Worm (Caenorhabditis elegans): ENCODE data around the gene nas-11.

Gene nas-11

DNA sequence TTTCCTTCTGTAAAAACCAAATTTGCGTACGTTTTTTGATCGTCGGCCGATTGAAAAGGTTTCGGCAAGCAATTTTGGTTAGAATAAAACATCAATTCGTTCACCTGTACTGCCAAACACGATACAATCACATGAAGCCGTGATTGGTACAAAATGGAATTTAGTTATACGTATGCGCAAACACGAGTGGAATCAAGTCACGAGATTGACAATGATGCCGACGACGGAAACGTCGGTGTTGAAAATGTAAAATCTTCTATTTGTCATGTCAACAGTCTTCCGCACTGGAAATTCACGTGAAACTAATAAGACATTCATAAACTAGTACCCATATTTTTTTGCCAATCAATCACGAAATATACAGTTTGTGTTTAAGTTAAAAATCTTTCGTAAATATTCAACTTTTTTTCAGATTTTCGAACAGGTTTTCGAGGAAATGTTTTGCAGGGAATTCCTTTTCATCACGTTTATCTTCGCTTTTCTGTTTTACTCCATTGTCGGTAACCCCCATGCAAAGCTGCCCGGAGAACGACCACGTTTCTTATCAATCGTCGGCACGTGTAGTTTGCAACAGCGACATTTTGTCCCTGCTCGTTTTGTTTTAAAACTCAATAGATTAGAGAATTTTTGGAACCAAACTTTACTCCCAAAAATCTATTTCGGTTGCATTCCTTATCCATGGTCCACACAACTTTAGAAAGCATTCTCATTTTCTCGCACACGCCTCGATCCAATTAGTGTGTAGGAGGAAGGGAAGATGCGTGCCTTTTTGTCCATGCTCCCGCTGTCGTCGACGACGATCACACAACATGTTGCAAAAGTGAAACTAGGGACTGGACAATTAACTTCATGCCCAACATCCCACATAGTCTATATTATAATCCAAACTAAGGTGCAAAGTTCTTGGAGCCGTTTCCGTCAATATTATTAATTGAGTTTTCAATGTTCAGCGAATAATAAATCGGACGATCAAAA lies 25.9 kb downstream of the nas-11 start (continued):
- TF ChIP-seq ZK546.5 (tag; optimal IDR thresholded peaks at IDR 0.05): no peak
- peak; percentile 83 for TF ChIP-seq sma-9 (GFP tag; optimal IDR thresholded peaks at IDR 0.05)
- no peak for TF ChIP-seq sma-9 (tag; optimal IDR thresholded peaks at IDR 0.05)
- no peak for TF ChIP-seq dmd-4 (tag; optimal IDR thresholded peaks at IDR 0.05)
- TF ChIP-seq egl-27 (tag; optimal IDR thresholded peaks at IDR 0.05): no peak
- TF ChIP-seq peb-1 (tag; optimal IDR thresholded peaks at IDR 0.05): no peak
- TF ChIP-seq elt-3 (tag; optimal IDR thresholded peaks at IDR 0.05): no peak
- no peak for TF ChIP-seq nhr-10 (tag; optimal IDR thresholded peaks at IDR 0.05)

ce11 chrX:6740282-6740982 lies 27.1 kb downstream of the nas-11 start:
- TF ChIP-seq mab-5 (tag; optimal IDR thresholded peaks at IDR 0.05): peak; percentile 29
- no peak for TF ChIP-seq ceh-16 (tag; optimal IDR thresholded peaks at IDR 0.05)
- no peak for TF ChIP-seq mbf-1 (tag; optimal IDR thresholded peaks at IDR 0.05)
- TF ChIP-seq sma-9 (GFP tag; optimal IDR thresholded peaks at IDR 0.05): peak; percentile 38
- TF ChIP-seq sma-9 (tag; optimal IDR thresholded peaks at IDR 0.05): no peak
- peak; percentile 67 for TF ChIP-seq zag-1 (tag; optimal IDR thresholded peaks at IDR 0.05)
- peak; percentile 96 to 99 for TF ChIP-seq mdl-1 (tag; optimal IDR thresholded peaks at IDR 0.05)
- TF ChIP-seq fos-1 (tag; optimal IDR thresholded peaks at IDR 0.05): no peak
- TF ChIP-seq nhr-237 (tag; optimal IDR thresholded peaks at IDR 0.05): no peak

DNA sequence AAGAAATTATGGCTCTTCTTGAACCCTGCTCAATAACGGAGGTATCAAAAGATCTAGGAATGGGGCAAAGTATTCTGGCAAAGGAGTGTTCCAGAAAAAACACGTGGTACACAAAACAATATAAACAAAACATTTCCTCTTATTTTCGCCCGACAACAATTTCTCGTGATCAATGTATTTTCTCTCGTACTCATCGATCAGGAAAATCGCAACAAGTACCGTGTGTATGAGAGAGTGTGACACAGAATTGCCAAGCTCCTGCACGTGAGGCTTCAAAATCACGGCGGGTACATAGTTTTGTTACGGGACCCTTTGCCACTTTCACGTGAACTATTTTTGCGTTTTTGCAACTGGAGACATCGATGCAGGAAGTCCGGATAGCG lies 27.6 kb downstream of the nas-11 start:
- TF ChIP-seq mbf-1 (tag; optimal IDR thresholded peaks at IDR 0.05) (no peak), ztf-4 (tag; optimal IDR thresholded peaks at IDR 0.05) (no peak), nhr-237 (tag; optimal IDR thresholded peaks at IDR 0.05) (no peak), nhr-129 (tag; optimal IDR thresholded peaks at IDR 0.05) (peak; percentile 88), nhr-6 (tag; optimal IDR thresholded peaks at IDR 0.05) (peak; percentile 0), sma-3 (GFP tag; optimal IDR thresholded peaks at IDR 0.05) (peak; percentile 29), gmeb-1 (tag; optimal IDR thresholded peaks at IDR 0.05) (peak; percentile 48), ama-1 (optimal IDR thresholded peaks at IDR 0.05) (no peak), F13H6.1 (tag; optimal IDR thresholded peaks at IDR 0.05) (peak; percentile 64), crh-2 (tag; optimal IDR thresholded peaks at IDR 0.05) (no peak), sma-9 (GFP tag; optimal IDR thresholded peaks at IDR 0.05) (peak; percentile 78), sma-9 (tag; optimal IDR thresholded peaks at IDR 0.05) (no peak), nhr-12 (tag; optimal IDR thresholded peaks at IDR 0.05) (no peak), lsy-2 (tag; optimal IDR thresholded peaks at IDR 0.05) (peak in 1 of 2 experiments; percentile 62), C34F6.9 (tag; optimal IDR thresholded peaks at IDR 0.05) (peak; percentile 29), nhr-25 (tag; optimal IDR thresholded peaks at IDR 0.05) (peak; percentile 30), nhr-23 (tag; optimal IDR thresholded peaks at IDR 0.05) (no peak), nhr-21 (tag; optimal IDR thresholded peaks at IDR 0.05) (no peak), unc-55 (GFP tag; optimal IDR thresholded peaks at IDR 0.05) (no peak)

ce11 chrX:6741532-6741931 lies 28.2 kb downstream of the nas-11 start:
- TF ChIP-seq peb-1 (tag; optimal IDR thresholded peaks at IDR 0.05) (no peak), skn-1 (tag; optimal IDR thresholded peaks at IDR 0.05) (no peak), nhr-25 (tag; optimal IDR thresholded peaks at IDR 0.05) (peak; percentile 96), nhr-6 (tag; optimal IDR thresholded peaks at IDR 0.05) (peak; percentile 68), mab-5 (tag; optimal IDR thresholded peaks at IDR 0.05) (no peak), sem-4 (tag; optimal IDR thresholded peaks at IDR 0.05) (peak; percentile 15), nhr-21 (tag; optimal IDR thresholded peaks at IDR 0.05) (peak; percentile 85), unc-62 (GFP tag; optimal IDR thresholded peaks at IDR 0.05) (peak; percentile 53), lsy-2 (tag; optimal IDR thresholded peaks at IDR 0.05) (peak in 1 of 2 experiments; percentile 35), ama-1 (optimal IDR thresholded peaks at IDR 0.05) (no peak), sma-9 (GFP tag; optimal IDR thresholded peaks at IDR 0.05) (peak; percentile 98), sma-9 (tag; optimal IDR thresholded peaks at IDR 0.05) (no peak), crh-2 (tag; optimal IDR thresholded peaks at IDR 0.05) (peak; percentile 71), ztf-1 (GFP tag; conservative IDR thresholded peaks at IDR 0.05) (no peak), R02D3.7 (tag; optimal IDR thresholded peaks at IDR 0.05) (no peak), egl-27 (tag; optimal IDR thresholded peaks at IDR 0.05) (peak; percentile 86), blmp-1 (tag; optimal IDR thresholded peaks at IDR 0.05; ENCODE audit: insufficient read depth) (peak; percentile 91), unc-55 (GFP tag; optimal IDR thresholded peaks at IDR 0.05) (no peak), mdl-1 (tag; optimal IDR thresholded peaks at IDR 0.05) (peak in 1 of 2 experiments; percentile 90), zag-1 (tag; optimal IDR thresholded peaks at IDR 0.05) (no peak), ceh-16 (tag; optimal IDR thresholded peaks at IDR 0.05) (peak; percentile 61), nhr-129 (tag; optimal IDR thresholded peaks at IDR 0.05) (peak; percentile 70), gmeb-1 (tag; optimal IDR thresholded peaks at IDR 0.05) (peak; percentile 40), mbf-1 (tag; optimal IDR thresholded peaks at IDR 0.05) (no peak), sma-3 (GFP tag; optimal IDR thresholded peaks at IDR 0.05) (peak; percentile 89)

Measured in whole organism, L2 larva.